Fruit fly (Drosophila melanogaster): Measurements from ENCODE around the gene Faa.

DNA sequence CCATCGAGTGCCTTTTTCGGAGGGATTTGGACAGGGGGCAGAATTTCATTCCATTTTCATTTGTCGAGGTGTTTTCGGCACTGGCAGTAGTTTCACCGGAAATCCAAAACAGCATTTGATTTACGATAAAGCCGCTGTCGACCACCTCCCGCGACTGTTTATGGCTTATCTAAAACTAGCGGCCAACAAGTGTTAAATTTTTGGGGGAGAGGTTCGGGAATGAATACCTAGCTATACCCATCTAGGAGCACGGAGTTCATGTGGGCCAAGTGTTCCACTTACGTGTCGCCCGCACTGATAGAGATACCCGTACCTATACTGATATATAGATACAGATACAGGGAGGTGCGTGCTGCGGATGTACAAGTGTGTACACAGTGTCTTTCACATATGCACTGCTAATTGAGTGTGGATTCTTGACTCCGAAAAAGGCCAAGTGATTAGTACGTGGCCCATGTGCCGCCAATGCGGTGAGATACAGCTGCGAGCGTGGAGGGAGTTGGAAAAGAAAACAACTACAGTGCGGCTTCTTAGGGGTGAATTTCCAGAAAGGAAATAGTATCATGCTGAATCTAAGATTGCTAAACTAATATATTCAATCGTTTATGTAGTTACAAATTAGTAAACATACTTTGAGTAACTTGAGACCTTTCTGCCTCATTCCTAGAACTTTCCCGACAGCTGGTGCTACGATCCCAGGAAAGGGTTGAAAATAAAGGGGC, 46.0 kb upstream of the Faa start:
- no peak for TF ChIP-seq CG11617 (GFP tag; optimal IDR thresholded peaks at IDR 0.05)
- no peak for TF ChIP-seq CG7101 (tag; optimal IDR thresholded peaks at IDR 0.05)
- no peak for TF ChIP-seq CG7045 (GFP tag; optimal IDR thresholded peaks at IDR 0.05)
- no peak for TF ChIP-seq CG5204 (GFP tag; optimal IDR thresholded peaks at IDR 0.05)
- TF ChIP-seq cnc (optimal IDR thresholded peaks at IDR 0.05): no peak
- no peak for TF ChIP-seq tj (GFP tag; optimal IDR thresholded peaks at IDR 0.05)
- TF ChIP-seq CG14711 (tag; optimal IDR thresholded peaks at IDR 0.05): no peak
- TF ChIP-seq Crg-1 (GFP tag; optimal IDR thresholded peaks at IDR 0.05): no peak
- no peak for TF ChIP-seq kay (GFP tag; ENCODE audit: borderline replicate concordance)
- TF ChIP-seq bab1 (GFP tag; optimal IDR thresholded peaks at IDR 0.05): no peak
- TF ChIP-seq Mnt (GFP tag; optimal IDR thresholded peaks at IDR 0.05): no peak
